Worm (Caenorhabditis elegans) whole organism, young adult: Measurements from ENCODE around the gene Y53F4B.7.

Experiments
- B0019.2 ChIP-seq: fragments of 200-800 bp; sonication (Bioruptor generic); conservative IDR thresholded peaks from 2 replicates; pipeline ENCODE4 v1.3.6; 2022; ENCODE audit warnings: missing genetic modification reagents, missing genetic modification characterization, missing compliant biosample characterization
- B0035.1 ChIP-seq: sonication (generic microtip); optimal IDR thresholded peaks from 2 replicates; lab custom pipeline; 2016; ENCODE audit warnings: missing genetic modification characterization, mild to moderate bottlenecking, missing compliant biosample characterization, missing genotype, missing genetic modification reagents
- D2030.7 ChIP-seq: fragments of 200-800 bp; sonication (Bioruptor generic); IDR thresholded peaks from 2 replicates; pipeline ENCODE4 v1.3.6; 2022; ENCODE audit warnings: missing genetic modification reagents, missing genetic modification characterization, missing compliant biosample characterization
- F23B12.7 ChIP-seq: sonication (generic microtip); optimal IDR thresholded peaks from 2 replicates; lab custom pipeline; 2017; ENCODE audit warnings: missing genetic modification characterization, mild to moderate bottlenecking, missing compliant biosample characterization, antibody characterized with exemption, moderate library complexity; ENCODE audit not compliant: insufficient read depth
- Y53F4B.3 ChIP-seq: fragments of 200-800 bp; sonication (Bioruptor generic); IDR thresholded peaks from 2 replicates; pipeline ENCODE4 v1.3.6; 2022; ENCODE audit warnings: missing genetic modification reagents, missing genetic modification characterization, missing compliant biosample characterization
- Y56A3A.18 ChIP-seq: fragments of 200-800 bp; sonication (Bioruptor generic); IDR thresholded peaks from 2 replicates; pipeline ENCODE4 v1.3.6; 2022; ENCODE audit warnings: missing genetic modification reagents, missing genetic modification characterization, missing compliant biosample characterization
- Y95B8A.8 ChIP-seq: fragments of 200-800 bp; sonication (Bioruptor generic); IDR thresholded peaks from 2 replicates; pipeline ENCODE4 v1.3.6; 2022; ENCODE audit warnings: missing genetic modification reagents, missing genetic modification characterization, missing compliant biosample characterization
- ZK185.1 ChIP-seq: sonication (generic microtip); optimal IDR thresholded peaks from 2 replicates; lab custom pipeline; 2016; ENCODE audit warnings: mild to moderate bottlenecking, missing genetic modification characterization, missing compliant biosample characterization; ENCODE audit not compliant: poor library complexity, severe bottlenecking
- attf-5 ChIP-seq: fragments of 200-800 bp; sonication (Bioruptor generic); optimal IDR thresholded peaks from 2 replicates; lab custom pipeline; 2018; ENCODE audit warnings: mild to moderate bottlenecking, missing genetic modification characterization, missing compliant biosample characterization
- ccch-3 ChIP-seq: fragments of 200-800 bp; sonication (Bioruptor generic); optimal IDR thresholded peaks from 2 replicates; lab custom pipeline; 2018; ENCODE audit warnings: mild to moderate bottlenecking, missing genetic modification characterization, missing compliant biosample characterization
- ceh-100 ChIP-seq: fragments of 200-800 bp; sonication (Bioruptor generic); IDR thresholded peaks from 2 replicates; pipeline ENCODE4 v1.3.6; 2022; ENCODE audit warnings: missing genetic modification reagents, missing genetic modification characterization, missing compliant biosample characterization
- ceh-27 ChIP-seq: fragments of 200-800 bp; sonication (Bioruptor generic); optimal IDR thresholded peaks from 2 replicates; lab custom pipeline; 2018; ENCODE audit warnings: mild to moderate bottlenecking, missing genetic modification characterization, moderate library complexity, missing compliant biosample characterization
- chd-7 ChIP-seq: sonication (generic microtip); optimal IDR thresholded peaks from 2 replicates; lab custom pipeline; 2016; ENCODE audit warnings: mild to moderate bottlenecking, missing genetic modification characterization, moderate library complexity, missing compliant biosample characterization
- dox-1 ChIP-seq: fragments of 200-800 bp; sonication (Bioruptor generic); IDR thresholded peaks from 2 replicates; pipeline ENCODE4 v1.3.6; 2022; ENCODE audit warnings: missing genetic modification reagents, missing genetic modification characterization, missing compliant biosample characterization
- dpl-1 ChIP-seq: fragments of 150-350 bp; optimal IDR thresholded peaks from 2 replicates; lab custom pipeline; 2014; ENCODE audit warnings: missing biosample characterization, missing genetic modification reagents, missing genetic modification characterization
- efl-1 ChIP-seq: fragments of 150-350 bp; optimal IDR thresholded peaks from 2 replicates; lab custom pipeline; 2014; ENCODE audit warnings: missing biosample characterization, missing genetic modification reagents, missing genetic modification characterization
- egl-44 ChIP-seq: fragments of 200-800 bp; sonication (Bioruptor generic); IDR thresholded peaks from 2 replicates; pipeline ENCODE4 v1.3.6; 2022; ENCODE audit warnings: missing genetic modification reagents, missing genetic modification characterization, missing compliant biosample characterization
- egrh-3 ChIP-seq: fragments of 200-800 bp; sonication (Bioruptor generic); IDR thresholded peaks from 2 replicates; pipeline ENCODE4 v1.3.6; 2022; ENCODE audit warnings: missing genetic modification reagents, missing genetic modification characterization, missing compliant biosample characterization
- ets-4 ChIP-seq: fragments of 200-800 bp; sonication (Bioruptor generic); optimal IDR thresholded peaks from 2 replicates; lab custom pipeline; 2018; ENCODE audit warnings: mild to moderate bottlenecking, missing genetic modification characterization, missing compliant biosample characterization
- hsf-1 ChIP-seq: fragments of 200-800 bp; sonication (Bioruptor generic); IDR thresholded peaks from 2 replicates; pipeline ENCODE4 v1.3.6; 2022; ENCODE audit warnings: missing genetic modification reagents, missing genetic modification characterization, missing compliant biosample characterization
- lin-35 ChIP-seq, 3 experiments: fragments of 150-350 bp in 2 of 3; sonication (generic microtip) in 1 of 3; optimal IDR thresholded peaks; 2 replicates each; lab custom pipeline; 2014 to 2018; ENCODE audit warnings: missing biosample characterization in 3 of 3, missing genetic modification characterization in 3 of 3, missing genetic modification reagents in 3 of 3
- lin-54 ChIP-seq: fragments of 200-800 bp; sonication (Bioruptor generic); optimal IDR thresholded peaks from 2 replicates; lab custom pipeline; 2018; ENCODE audit warnings: mild to moderate bottlenecking, missing genetic modification characterization, missing compliant biosample characterization
- lir-1 ChIP-seq: fragments of 200-800 bp; sonication (Bioruptor generic); conservative IDR thresholded peaks from 2 replicates; pipeline ENCODE4 v1.3.6; 2022; ENCODE audit warnings: missing genetic modification reagents, missing genetic modification characterization, missing compliant biosample characterization
- lsl-1 ChIP-seq: fragments of 200-800 bp; sonication (Bioruptor generic); optimal IDR thresholded peaks from 2 replicates; lab custom pipeline; 2018; ENCODE audit warnings: mild to moderate bottlenecking, missing genetic modification characterization, moderate library complexity, missing compliant biosample characterization
- madf-10 ChIP-seq: sonication (generic microtip); optimal IDR thresholded peaks from 2 replicates; lab custom pipeline; 2016; ENCODE audit warnings: mild to moderate bottlenecking, missing genetic modification characterization, missing compliant biosample characterization
- mcd-1 ChIP-seq: fragments of 200-800 bp; sonication (Bioruptor generic); IDR thresholded peaks from 2 replicates; pipeline ENCODE4 v1.3.6; 2022; ENCODE audit warnings: missing genetic modification reagents, missing genetic modification characterization, missing compliant biosample characterization
- mxl-1 ChIP-seq: sonication (generic microtip); optimal IDR thresholded peaks from 2 replicates; lab custom pipeline; 2016; ENCODE audit warnings: missing genetic modification characterization, missing compliant biosample characterization
- nfya-1 ChIP-seq: sonication (generic microtip); optimal IDR thresholded peaks from 2 replicates; lab custom pipeline; 2017; ENCODE audit warnings: antibody characterized with exemption, missing compliant biosample characterization, missing genetic modification characterization, borderline replicate concordance; ENCODE audit not compliant: insufficient read depth
- nfyb-1 ChIP-seq: fragments of 200-800 bp; sonication (Bioruptor generic); IDR thresholded peaks from 2 replicates; pipeline ENCODE4 v1.3.6; 2022; ENCODE audit warnings: missing genetic modification reagents, missing genetic modification characterization, missing compliant biosample characterization
- nhr-90 ChIP-seq: sonication (generic microtip); optimal IDR thresholded peaks from 2 replicates; lab custom pipeline; 2016; ENCODE audit warnings: missing genotype, mild to moderate bottlenecking, missing genetic modification characterization, missing compliant biosample characterization
- pbrm-1 ChIP-seq: fragments of 200-800 bp; sonication (Bioruptor generic); IDR thresholded peaks from 2 replicates; pipeline ENCODE4 v1.3.6; 2022; ENCODE audit warnings: missing genetic modification reagents, missing genetic modification characterization, missing compliant biosample characterization
- pha-4 ChIP-seq: fragments of 150-350 bp; sonication (generic microtip); optimal IDR thresholded peaks from 2 replicates; lab custom pipeline; 2014; ENCODE audit warnings: missing biosample characterization, missing genetic modification reagents, missing genetic modification characterization
- rcor-1 ChIP-seq: fragments of 200-800 bp; sonication (Bioruptor generic); IDR thresholded peaks from 2 replicates; pipeline ENCODE4 v1.3.6; 2022; ENCODE audit warnings: missing genetic modification reagents, missing genetic modification characterization, missing compliant biosample characterization
- sea-2 ChIP-seq: fragments of 200-800 bp; sonication (Bioruptor generic); IDR thresholded peaks from 2 replicates; pipeline ENCODE4 v1.3.6; 2022; ENCODE audit warnings: missing genetic modification characterization, missing compliant biosample characterization
- snpc-3.4 ChIP-seq: sonication (generic microtip); optimal IDR thresholded peaks from 2 replicates; lab custom pipeline; 2017; ENCODE audit warnings: missing genetic modification characterization, mild to moderate bottlenecking, missing compliant biosample characterization, antibody characterized with exemption, moderate library complexity, missing genotype, missing genetic modification reagents
- snpc-4 ChIP-seq, 5 experiments: fragments of 150-350 bp in 1 of 5; sonication (generic microtip) in 4 of 5; optimal IDR thresholded peaks; 2 replicates each; lab custom pipeline; 2014 to 2018; ENCODE audit warnings: missing genetic modification characterization in 5 of 5, missing biosample characterization in 3 of 5, antibody characterized with exemption in 2 of 5, mild to moderate bottlenecking in 2 of 5, missing compliant biosample characterization in 2 of 5, missing genotype in 2 of 5, moderate library complexity in 2 of 5, missing genetic modification reagents in 1 of 5
- tbp1 ChIP-seq: fragments of 200-800 bp; sonication (Bioruptor generic); optimal IDR thresholded peaks from 2 replicates; lab custom pipeline; 2018; ENCODE audit warnings: mild to moderate bottlenecking, missing genetic modification characterization, missing compliant biosample characterization
- unc-62 ChIP-seq: fragments of 150-350 bp; optimal IDR thresholded peaks from 2 replicates; lab custom pipeline; 2014; ENCODE audit warnings: missing biosample characterization, missing genetic modification reagents, missing genetic modification characterization
- xnd-1 ChIP-seq: sonication (generic microtip); optimal IDR thresholded peaks from 2 replicates; lab custom pipeline; 2016; ENCODE audit warnings: missing genotype, missing genetic modification reagents, missing genetic modification characterization, missing compliant biosample characterization
- zfh-2 ChIP-seq: fragments of 200-800 bp; sonication (Bioruptor generic); conservative IDR thresholded peaks from 2 replicates; pipeline ENCODE4 v1.3.6; 2022; ENCODE audit warnings: missing genetic modification reagents, missing genetic modification characterization, missing compliant biosample characterization
- ztf-22 ChIP-seq: fragments of 200-800 bp; sonication (Bioruptor generic); optimal IDR thresholded peaks from 2 replicates; lab custom pipeline; 2018; ENCODE audit warnings: mild to moderate bottlenecking, missing genetic modification characterization, moderate library complexity, missing compliant biosample characterization
- ztf-3 ChIP-seq: fragments of 200-800 bp; sonication (Bioruptor generic); optimal IDR thresholded peaks from 2 replicates; lab custom pipeline; 2018; ENCODE audit warnings: mild to moderate bottlenecking, missing genetic modification characterization, missing compliant biosample characterization

The Y53F4B.7 gene

ce11 chrII:14969320-14969950 lies 23.3 kb upstream of the Y53F4B.7 start, which contains the start of the genes pole-4, nsun-5 and metl-2:
Gene pole-4, minus strand, starts transcription at chrII:14969354.
Gene nsun-5, plus strand, starts transcription at chrII:14969617.
Gene metl-2, plus strand, starts transcription at chrII:14969900.
- TF ChIP-seq lir-1 (GFP tag; lab: Robert Waterston, UW) (no peak), lsl-1 (GFP tag; lab: Kevin White, UChicago) (peak; percentile 20), Y53F4B.3 (GFP tag; lab: Robert Waterston, UW) (no peak), hsf-1 (GFP tag; lab: Robert Waterston, UW) (no peak), F23B12.7 (tag; lab: Kevin White, UChicago) (peak; percentile 69), lin-35 (GFP tag; optimal IDR thresholded peaks at IDR 0.05; lab: Kevin White, UChicago) (peak in 1 of 3 experiments; percentile 39), zfh-2 (GFP tag; lab: Robert Waterston, UW) (no peak), attf-5 (GFP tag; lab: Kevin White, UChicago) (peak; percentile 28), nfyb-1 (GFP tag; lab: Robert Waterston, UW) (no peak), B0019.2 (GFP tag; lab: Robert Waterston, UW) (no peak), pha-4 (tag; lab: Kevin White, UChicago) (peak; percentile 8), D2030.7 (GFP tag; lab: Robert Waterston, UW) (no peak; the same call in 1 of the 2 replicates), ceh-100 (no peak), ZK185.1 (no peak), snpc-4 (GFP tag; optimal IDR thresholded peaks at IDR 0.05; lab: Kevin White, UChicago) (no peak), snpc-4 (tag; optimal IDR thresholded peaks at IDR 0.05; lab: Kevin White, UChicago) (peak in 2 of 4 experiments; percentile 28 to 43), Y56A3A.18 (no peak), madf-10 (tag; lab: Kevin White, UChicago) (no peak), tbp1 (GFP tag; lab: Kevin White, UChicago) (no peak), mcd-1 (GFP tag; lab: Robert Waterston, UW) (peak; percentile 83), unc-62 (GFP tag; lab: Kevin White, UChicago) (no peak), dpl-1 (GFP tag; lab: Kevin White, UChicago) (peak; percentile 26), nfya-1 (tag; lab: Kevin White, UChicago) (no peak), ets-4 (GFP tag; lab: Kevin White, UChicago) (no peak), chd-7 (tag; lab: Kevin White, UChicago) (no peak), ccch-3 (GFP tag; lab: Kevin White, UChicago) (no peak), ztf-22 (GFP tag; lab: Kevin White, UChicago) (no peak), ceh-27 (GFP tag; lab: Kevin White, UChicago) (no peak), egrh-3 (GFP tag; lab: Robert Waterston, UW) (no peak), ztf-3 (GFP tag; lab: Kevin White, UChicago) (no peak), xnd-1 (tag; lab: Kevin White, UChicago) (no peak), rcor-1 (GFP tag; lab: Robert Waterston, UW) (no peak), efl-1 (peak; percentile 24), pbrm-1 (GFP tag; lab: Robert Waterston, UW) (no peak), dox-1 (GFP tag; lab: Robert Waterston, UW) (no peak), snpc-3.4 (no peak), Y95B8A.8 (no peak), mxl-1 (tag; lab: Kevin White, UChicago) (no peak), sea-2 (no peak), B0035.1 (tag; lab: Kevin White, UChicago) (no peak), nhr-90 (tag; lab: Kevin White, UChicago) (no peak), lin-54 (peak; percentile 18), egl-44 (no peak)
